Fruit fly (Drosophila melanogaster) whole organism, embryonic: Measurements from ENCODE around the gene AP-1sigma.
A peak's percentile ranks its signal among the peaks of the same experiment; 100 is the strongest.

Source experiments
- Adf1 ChIP-seq: fragments of 200-800 bp; sonication (Bioruptor generic); IDR thresholded peaks from 2 replicates; pipeline ENCODE4 v1.3.6; 2022; ENCODE audit warnings: missing biosample characterization, missing genetic modification characterization
- Awh ChIP-seq: fragments of 200-800 bp; sonication (Bioruptor generic); IDR thresholded peaks from 2 replicates; pipeline ENCODE4, ENCODE4 v1.3.6; 2022; ENCODE audit warnings: missing biosample characterization, missing genetic modification characterization
- Bgb ChIP-seq: fragments of 200-800 bp; sonication (Bioruptor generic); IDR thresholded peaks from 2 replicates; pipeline ENCODE4 v1.3.6; 2022; ENCODE audit warnings: missing biosample characterization, missing genetic modification characterization; ENCODE audit not compliant: partially characterized antibody
- Blimp-1 ChIP-seq: fragments of 200-800 bp; sonication (Bioruptor generic); optimal IDR thresholded peaks from 3 replicates; lab custom pipeline; 2018; ENCODE audit warnings: missing biosample characterization, missing genetic modification characterization, mild to moderate bottlenecking, moderate library complexity, missing genetic modification reagents
- C15 ChIP-seq: fragments of 200-800 bp; sonication (Bioruptor generic); IDR thresholded peaks from 3 replicates; pipeline ENCODE4 v1.3.6; 2022; ENCODE audit warnings: missing biosample characterization, missing genetic modification characterization
- CG10209 ChIP-seq: fragments of 200-800 bp; sonication (Bioruptor generic); optimal IDR thresholded peaks from 3 replicates; lab custom pipeline; 2017; ENCODE audit warnings: missing biosample characterization, mild to moderate bottlenecking, missing genetic modification characterization, missing genetic modification reagents
- CG10462 ChIP-seq: fragments of 200-800 bp; sonication (Bioruptor generic); optimal IDR thresholded peaks from 2 replicates; lab custom pipeline; 2016; ENCODE audit warnings: missing biosample characterization, missing genetic modification characterization
- CG11398 ChIP-seq: fragments of 200-800 bp; sonication (Bioruptor generic); optimal IDR thresholded peaks from 2 replicates; lab custom pipeline; 2016; ENCODE audit warnings: missing biosample characterization, missing genetic modification characterization
- CG12299 ChIP-seq: fragments of 200-800 bp; sonication (Bioruptor generic); optimal IDR thresholded peaks from 2 replicates; lab custom pipeline; 2018; ENCODE audit warnings: missing biosample characterization, mild to moderate bottlenecking, missing genetic modification characterization
- CG15011 ChIP-seq: fragments of 200-800 bp; sonication (Bioruptor generic); optimal IDR thresholded peaks from 3 replicates; lab custom pipeline; 2018; ENCODE audit warnings: missing biosample characterization, mild to moderate bottlenecking, missing genetic modification characterization
- CG16779 ChIP-seq: fragments of 200-800 bp; sonication (Bioruptor generic); IDR thresholded peaks from 2 replicates; pipeline ENCODE4 v1.3.6; 2022; ENCODE audit warnings: missing biosample characterization, missing genetic modification characterization
- CG17912 ChIP-seq: fragments of 200-800 bp; sonication (Bioruptor generic); optimal IDR thresholded peaks from 2 replicates; lab custom pipeline; 2018; ENCODE audit warnings: missing biosample characterization, mild to moderate bottlenecking, missing genetic modification characterization
- CG2202 ChIP-seq: fragments of 200-800 bp; sonication (Bioruptor generic); optimal IDR thresholded peaks from 2 replicates; lab custom pipeline; 2018; ENCODE audit warnings: missing biosample characterization, mild to moderate bottlenecking, missing genetic modification characterization
- CG2678 ChIP-seq: fragments of 200-800 bp; sonication (Bioruptor generic); optimal IDR thresholded peaks from 3 replicates; lab custom pipeline; 2019; ENCODE audit warnings: missing biosample characterization, mild to moderate bottlenecking, missing genetic modification characterization, moderate library complexity
- CG30403 ChIP-seq: fragments of 200-800 bp; sonication (Bioruptor generic); optimal IDR thresholded peaks from 3 replicates; lab custom pipeline; 2016; ENCODE audit warnings: missing biosample characterization, missing genetic modification characterization
- CG34422 ChIP-seq: fragments of 200-800 bp; sonication (Bioruptor generic); IDR thresholded peaks from 3 replicates; pipeline ENCODE4 v1.3.6; 2022; ENCODE audit warnings: missing biosample characterization, missing genetic modification characterization
- CG6854 ChIP-seq: fragments of 200-800 bp; sonication (Bioruptor generic); optimal IDR thresholded peaks from 3 replicates; lab custom pipeline; 2017; ENCODE audit warnings: missing biosample characterization, mild to moderate bottlenecking, missing genetic modification characterization
- CG7357 ChIP-seq: fragments of 200-800 bp; sonication (Bioruptor generic); IDR thresholded peaks from 3 replicates; pipeline ENCODE4 v1.3.6; 2022; ENCODE audit warnings: missing biosample characterization, missing genetic modification characterization
- CG8478 ChIP-seq: fragments of >200 bp; optimal IDR thresholded peaks from 2 replicates; lab custom pipeline; 2018
- CG9437 ChIP-seq: fragments of 200-800 bp; sonication (Bioruptor generic); optimal IDR thresholded peaks from 2 replicates; lab custom pipeline; 2018; ENCODE audit warnings: missing biosample characterization, mild to moderate bottlenecking, missing genetic modification characterization
- CG9817 ChIP-seq: fragments of 200-800 bp; sonication (Bioruptor generic); optimal IDR thresholded peaks from 2 replicates; lab custom pipeline; 2018; ENCODE audit warnings: missing biosample characterization, mild to moderate bottlenecking, missing genetic modification characterization, moderate library complexity
- HHEX ChIP-seq: fragments of 200-800 bp; sonication (Bioruptor generic); optimal IDR thresholded peaks from 3 replicates; lab custom pipeline; 2017; ENCODE audit warnings: missing biosample characterization, mild to moderate bottlenecking, missing genetic modification characterization, missing genetic modification reagents
- HLHmδ ChIP-seq: fragments of 200-800 bp; sonication (Bioruptor generic); optimal IDR thresholded peaks from 2 replicates; lab custom pipeline; 2018; ENCODE audit warnings: missing biosample characterization, mild to moderate bottlenecking, missing genetic modification characterization, moderate library complexity
- HmgZ ChIP-seq: fragments of 200-800 bp; sonication (Bioruptor generic); optimal IDR thresholded peaks from 2 replicates; lab custom pipeline; 2018; ENCODE audit warnings: missing biosample characterization, mild to moderate bottlenecking, missing genetic modification characterization
- Hr51 ChIP-seq, 2 experiments: fragments of 200-800 bp; sonication (Bioruptor generic); optimal IDR thresholded peaks; 2 replicates in 1 of 2; 3 replicates in 1 of 2; lab custom pipeline; 2016 to 2018; ENCODE audit warnings: missing biosample characterization in 2 of 2, missing genetic modification characterization in 2 of 2, mild to moderate bottlenecking in 1 of 2, moderate library complexity in 1 of 2
- Hsf ChIP-seq: fragments of 200-800 bp; sonication (Bioruptor generic); optimal IDR thresholded peaks from 3 replicates; lab custom pipeline; 2016; ENCODE audit warnings: missing biosample characterization, missing genetic modification characterization
- Kr ChIP-seq: fragments of 200-800 bp; sonication (Bioruptor generic); optimal IDR thresholded peaks from 2 replicates; lab custom pipeline; 2017; ENCODE audit warnings: missing biosample characterization, mild to moderate bottlenecking, missing genetic modification characterization
- Opbp ChIP-seq: fragments of 200-800 bp; sonication (Bioruptor generic); IDR thresholded peaks from 3 replicates; pipeline ENCODE4 v1.3.6; 2022; ENCODE audit warnings: missing biosample characterization, missing genetic modification characterization; ENCODE audit not compliant: partially characterized antibody
- Pdp1 ChIP-seq, 2 experiments: fragments of 200-800 bp; sonication (Bioruptor generic); optimal IDR thresholded peaks; 3 replicates each; lab custom pipeline; 2016; ENCODE audit warnings: missing biosample characterization in 2 of 2, missing genetic modification characterization in 2 of 2, mild to moderate bottlenecking in 1 of 2, moderate library complexity in 1 of 2
- bigmax ChIP-seq: fragments of 200-800 bp; sonication (Bioruptor generic); optimal IDR thresholded peaks from 2 replicates; lab custom pipeline; 2018; ENCODE audit warnings: missing biosample characterization, mild to moderate bottlenecking, missing genetic modification characterization
- cg ChIP-seq: fragments of 200-800 bp; sonication (Bioruptor generic); optimal IDR thresholded peaks from 3 replicates; lab custom pipeline; 2019; ENCODE audit warnings: missing biosample characterization, mild to moderate bottlenecking, missing genetic modification characterization, moderate library complexity
- dm ChIP-seq: fragments of 200-800 bp; sonication (Bioruptor generic); optimal IDR thresholded peaks from 3 replicates; lab custom pipeline; 2016; ENCODE audit warnings: missing biosample characterization, missing genetic modification characterization
- hkb ChIP-seq, 2 experiments: fragments of 200-800 bp in 1 of 2; fragments of >200 bp in 1 of 2; sonication (Bioruptor generic) in 1 of 2; IDR thresholded peaks in 1 of 2; optimal IDR thresholded peaks in 1 of 2; 2 replicates each; pipeline versions ENCODE4 v1.3.6 to Lab custom; 2017 to 2022; ENCODE audit warnings: missing biosample characterization in 1 of 2, missing genetic modification characterization in 1 of 2
- mam ChIP-seq: fragments of 200-800 bp; sonication (Bioruptor generic); optimal IDR thresholded peaks from 3 replicates; lab custom pipeline; 2016; ENCODE audit warnings: missing biosample characterization, missing genetic modification characterization
- odd ChIP-seq: fragments of 200-800 bp; sonication (Bioruptor generic); optimal IDR thresholded peaks from 2 replicates; lab custom pipeline; 2017; ENCODE audit warnings: missing biosample characterization, mild to moderate bottlenecking, missing genetic modification characterization
- p53 ChIP-seq: fragments of 200-800 bp; sonication (Bioruptor generic); optimal IDR thresholded peaks from 2 replicates; lab custom pipeline; 2016; ENCODE audit warnings: missing biosample characterization, missing genetic modification characterization
- pho ChIP-seq: fragments of 200-800 bp; sonication (Bioruptor generic); optimal IDR thresholded peaks from 2 replicates; lab custom pipeline; 2016; ENCODE audit warnings: missing biosample characterization, missing genetic modification characterization
- phol ChIP-seq: fragments of 200-800 bp; sonication (Bioruptor generic); optimal IDR thresholded peaks from 3 replicates; lab custom pipeline; 2018; ENCODE audit warnings: missing biosample characterization, mild to moderate bottlenecking, missing genetic modification characterization, moderate library complexity
- pros ChIP-seq: fragments of 200-800 bp; sonication (Bioruptor generic); optimal IDR thresholded peaks from 3 replicates; lab custom pipeline; 2019; ENCODE audit warnings: missing biosample characterization, mild to moderate bottlenecking, missing genetic modification characterization, moderate library complexity
- sim ChIP-seq: fragments of 200-800 bp; sonication (Bioruptor generic); IDR thresholded peaks from 2 replicates; pipeline ENCODE4 v1.3.6; 2022; ENCODE audit warnings: missing biosample characterization, missing genetic modification characterization
- slou ChIP-seq: fragments of 200-800 bp; sonication (Bioruptor generic); optimal IDR thresholded peaks from 3 replicates; lab custom pipeline; 2016; ENCODE audit warnings: missing biosample characterization, missing genetic modification characterization
- stwl ChIP-seq: fragments of 200-800 bp; sonication (Bioruptor generic); optimal IDR thresholded peaks from 3 replicates; lab custom pipeline; 2018; ENCODE audit warnings: missing biosample characterization, mild to moderate bottlenecking, missing genetic modification characterization, moderate library complexity
- toy ChIP-seq: fragments of 200-800 bp; sonication (Bioruptor generic); IDR thresholded peaks from 2 replicates; pipeline ENCODE4 v1.3.6; 2022; ENCODE audit warnings: missing biosample characterization, missing genetic modification characterization
- tup ChIP-seq: fragments of 200-800 bp; sonication (Bioruptor generic); optimal IDR thresholded peaks from 2 replicates; lab custom pipeline; 2016; ENCODE audit warnings: missing biosample characterization, mild to moderate bottlenecking, missing genetic modification characterization, moderate library complexity
- unpg ChIP-seq: fragments of 200-800 bp; sonication (Bioruptor generic); optimal IDR thresholded peaks from 3 replicates; lab custom pipeline; 2018; ENCODE audit warnings: missing biosample characterization, mild to moderate bottlenecking, missing genetic modification characterization, moderate library complexity
- usp ChIP-seq: fragments of >200 bp; optimal IDR thresholded peaks from 2 replicates; lab custom pipeline; 2017; ENCODE audit warnings: missing biosample characterization, missing genetic modification characterization
- vvl ChIP-seq: fragments of 200-800 bp; sonication (Bioruptor generic); IDR thresholded peaks from 2 replicates; pipeline ENCODE4 v1.3.6; 2022; ENCODE audit warnings: missing biosample characterization, missing genetic modification characterization
- zfh1 ChIP-seq: fragments of 200-800 bp; sonication (Bioruptor generic); IDR thresholded peaks from 3 replicates; pipeline ENCODE4 v1.3.6; 2022; ENCODE audit warnings: missing biosample characterization, missing genetic modification characterization

The AP-1sigma gene

DNA sequence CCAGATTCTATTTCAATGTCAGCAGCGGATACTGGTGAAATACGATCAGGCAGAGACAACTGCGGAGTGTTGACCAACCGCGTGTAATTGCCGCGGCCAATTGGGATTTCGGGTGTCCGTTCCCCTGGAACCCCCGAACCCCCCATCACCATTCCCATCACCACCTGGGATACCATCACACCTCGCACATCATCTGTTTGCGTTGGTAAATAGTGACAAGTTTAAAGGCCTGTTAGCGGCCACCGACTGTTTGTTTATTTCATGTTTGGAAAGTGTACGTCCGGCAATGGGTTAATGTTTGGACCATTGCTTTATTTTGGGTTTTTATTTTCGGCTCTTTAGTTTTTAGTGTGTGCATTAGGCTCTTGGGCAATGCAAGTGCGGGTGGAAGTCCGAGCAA, 11.4 kb upstream of the AP-1sigma start (continued):
- TF ChIP-seq C15 (GFP tag; lab: Robert Waterston, UW) (no peak), p53 (GFP tag; lab: Kevin White, UChicago) (no peak), CG11398 (GFP tag; lab: Kevin White, UChicago) (no peak), vvl (GFP tag; lab: Robert Waterston, UW) (0 out of 2 replicates have a peak, but pooled peaks have one; percentile 15), Bgb (GFP tag; lab: Robert Waterston, UW) (no peak), CG34422 (GFP tag; lab: Robert Waterston, UW) (no peak), CG15011 (GFP tag; lab: Kevin White, UChicago) (no peak), odd (GFP tag; lab: Kevin White, UChicago) (peak; percentile 41), Opbp (no peak), zfh1 (GFP tag; lab: Robert Waterston, UW) (no peak), cg (GFP tag; lab: Kevin White, UChicago) (no peak), CG17912 (GFP tag; lab: Kevin White, UChicago) (peak; percentile 70), CG6854 (GFP tag; lab: Kevin White, UChicago) (peak; percentile 27), sim (GFP tag; lab: Robert Waterston, UW) (no peak), HLHmδ (GFP tag; lab: Kevin White, UChicago) (peak; percentile 39), slou (GFP tag; lab: Kevin White, UChicago) (no peak), CG10209 (peak; percentile 19), HHEX (GFP tag; lab: Kevin White, UChicago) (peak; percentile 43), HmgZ (no peak), phol (tag; lab: Kevin White, UChicago) (no peak), CG10462 (GFP tag; lab: Kevin White, UChicago) (no peak), tup (GFP tag; lab: Kevin White, UChicago) (no peak), hkb (optimal IDR thresholded peaks at IDR 0.05; lab: Kevin White, UChicago) (no peak), hkb (GFP tag; IDR thresholded peaks at IDR 0.05; lab: Robert Waterston, UW) (0 out of 2 replicates have a peak, but pooled peaks have one; percentile 15), Pdp1 (GFP tag; optimal IDR thresholded peaks at IDR 0.05; lab: Kevin White, UChicago) (no peak), usp (GFP tag; lab: Kevin White, UChicago) (no peak), CG2202 (peak; percentile 8), Blimp-1 (GFP tag; lab: Kevin White, UChicago) (peak; percentile 22), CG9437 (no peak), unpg (GFP tag; lab: Kevin White, UChicago) (no peak), Adf1 (GFP tag; lab: Robert Waterston, UW) (no peak), Kr (GFP tag; lab: Kevin White, UChicago) (no peak), CG30403 (GFP tag; lab: Kevin White, UChicago) (no peak), CG7357 (GFP tag; lab: Robert Waterston, UW) (no peak), CG8478 (lab: Kevin White, UChicago) (no peak), Hsf (GFP tag; lab: Kevin White, UChicago) (no peak), pho (GFP tag; lab: Kevin White, UChicago) (no peak), Hr51 (GFP tag; optimal IDR thresholded peaks at IDR 0.05; lab: Kevin White, UChicago) (no peak), stwl (tag; lab: Kevin White, UChicago) (no peak), mam (GFP tag; lab: Kevin White, UChicago) (no peak), CG12299 (tag; lab: Kevin White, UChicago) (no peak), CG2678 (tag; lab: Kevin White, UChicago) (no peak), Awh (GFP tag; lab: Robert Waterston, UW) (peak; percentile 32; the same call in 1 of the 2 replicates), pros (no peak), bigmax (GFP tag; lab: Kevin White, UChicago) (no peak), CG9817 (tag; lab: Kevin White, UChicago) (no peak), dm (GFP tag; lab: Kevin White, UChicago) (no peak), CG16779 (GFP tag; lab: Robert Waterston, UW) (no peak), toy (GFP tag; lab: Robert Waterston, UW) (no peak)
- TF ChIP-seq, all 482 proteins: peak for 68
